Fruit fly (Drosophila melanogaster) whole organism, embryonic: ENCODE data around the gene Hecw.

Source experiments
- Awh ChIP-seq: fragments of 200-800 bp; sonication (Bioruptor generic); IDR thresholded peaks from 2 replicates; pipeline ENCODE4, ENCODE4 v1.3.6; 2022; ENCODE audit warnings: missing biosample characterization, missing genetic modification characterization
- Blimp-1 ChIP-seq: fragments of 200-800 bp; sonication (Bioruptor generic); optimal IDR thresholded peaks from 3 replicates; lab custom pipeline; 2018; ENCODE audit warnings: missing biosample characterization, missing genetic modification characterization, mild to moderate bottlenecking, moderate library complexity, missing genetic modification reagents
- CG10209 ChIP-seq: fragments of 200-800 bp; sonication (Bioruptor generic); optimal IDR thresholded peaks from 3 replicates; lab custom pipeline; 2017; ENCODE audit warnings: missing biosample characterization, mild to moderate bottlenecking, missing genetic modification characterization, missing genetic modification reagents
- CG10959 ChIP-seq: fragments of 200-800 bp; sonication (Bioruptor generic); IDR thresholded peaks from 2 replicates; pipeline ENCODE4 v1.3.6; 2022; ENCODE audit warnings: missing biosample characterization, missing genetic modification characterization
- CG11504 ChIP-seq: fragments of 200-800 bp; sonication (Bioruptor generic); optimal IDR thresholded peaks from 3 replicates; lab custom pipeline; 2019; ENCODE audit warnings: missing biosample characterization, mild to moderate bottlenecking, missing genetic modification characterization, moderate library complexity
- CG1233 ChIP-seq: fragments of 200-800 bp; sonication (Bioruptor generic); optimal IDR thresholded peaks from 4 replicates; lab custom pipeline; 2018; ENCODE audit warnings: missing biosample characterization, mild to moderate bottlenecking, missing genetic modification characterization
- CG15073 ChIP-seq: fragments of 200-800 bp; sonication (Bioruptor generic); optimal IDR thresholded peaks from 2 replicates; lab custom pipeline; 2016; ENCODE audit warnings: missing biosample characterization, missing genetic modification characterization
- CG15269 ChIP-seq: fragments of 200-800 bp; sonication (Bioruptor generic); optimal IDR thresholded peaks from 2 replicates; lab custom pipeline; 2018; ENCODE audit warnings: missing biosample characterization, mild to moderate bottlenecking, missing genetic modification characterization, moderate library complexity
- CG15479 ChIP-seq: fragments of 200-800 bp; sonication (Bioruptor generic); optimal IDR thresholded peaks from 3 replicates; lab custom pipeline; 2019; ENCODE audit warnings: missing biosample characterization, mild to moderate bottlenecking, missing genetic modification characterization, moderate library complexity
- CG1602 ChIP-seq: fragments of 200-800 bp; sonication (Bioruptor generic); optimal IDR thresholded peaks from 3 replicates; lab custom pipeline; 2016; ENCODE audit warnings: missing biosample characterization, missing genetic modification characterization
- CG1603 ChIP-seq: fragments of 200-800 bp; sonication (Bioruptor generic); optimal IDR thresholded peaks from 2 replicates; lab custom pipeline; 2019; ENCODE audit warnings: missing biosample characterization, mild to moderate bottlenecking, missing genetic modification characterization, moderate library complexity
- CG17912 ChIP-seq: fragments of 200-800 bp; sonication (Bioruptor generic); optimal IDR thresholded peaks from 2 replicates; lab custom pipeline; 2018; ENCODE audit warnings: missing biosample characterization, mild to moderate bottlenecking, missing genetic modification characterization
- CG18599 ChIP-seq: fragments of 200-800 bp; sonication (Bioruptor generic); optimal IDR thresholded peaks from 3 replicates; lab custom pipeline; 2017; ENCODE audit warnings: missing biosample characterization, missing genetic modification characterization, mild to moderate bottlenecking, moderate library complexity, missing genetic modification reagents
- CG2875 ChIP-seq: fragments of 200-800 bp; sonication (Bioruptor generic); optimal IDR thresholded peaks from 2 replicates; lab custom pipeline; 2017; ENCODE audit warnings: missing biosample characterization, mild to moderate bottlenecking, missing genetic modification characterization, missing genetic modification reagents
- CG31224 ChIP-seq: fragments of 200-800 bp; sonication (Bioruptor generic); IDR thresholded peaks from 2 replicates; pipeline ENCODE4 v1.3.6; 2022; ENCODE audit warnings: missing biosample characterization, missing genetic modification characterization
- CG31365 ChIP-seq: fragments of 200-800 bp; sonication (Bioruptor generic); optimal IDR thresholded peaks from 2 replicates; lab custom pipeline; 2018; ENCODE audit warnings: missing biosample characterization, mild to moderate bottlenecking, missing genetic modification characterization
- CG31441 ChIP-seq: fragments of 200-800 bp; sonication (Bioruptor generic); IDR thresholded peaks from 2 replicates; pipeline ENCODE4 v1.3.6; 2022; ENCODE audit warnings: missing biosample characterization, missing genetic modification characterization
- CG32532 ChIP-seq: fragments of 200-800 bp; sonication (Bioruptor generic); IDR thresholded peaks from 2 replicates; pipeline ENCODE4 v1.3.6; 2022; ENCODE audit warnings: missing biosample characterization, missing genetic modification characterization
- CG3838 ChIP-seq: fragments of 200-800 bp; sonication (Bioruptor generic); optimal IDR thresholded peaks from 3 replicates; lab custom pipeline; 2016; ENCODE audit warnings: missing biosample characterization, missing genetic modification characterization
- CG6272 ChIP-seq: fragments of 200-800 bp; sonication (Bioruptor generic); IDR thresholded peaks from 2 replicates; pipeline ENCODE4 v1.3.6; 2022; ENCODE audit warnings: missing biosample characterization, missing genetic modification characterization
- CG6689 ChIP-seq: fragments of 200-800 bp; sonication (Bioruptor generic); IDR thresholded peaks from 2 replicates; pipeline ENCODE4 v1.3.6; 2022; ENCODE audit warnings: missing biosample characterization, missing genetic modification characterization
- CG6791 ChIP-seq: fragments of 200-800 bp; sonication (Bioruptor generic); IDR thresholded peaks from 3 replicates; pipeline ENCODE4 v1.3.6; 2022; ENCODE audit warnings: missing biosample characterization, missing genetic modification characterization; ENCODE audit not compliant: partially characterized antibody
- CG9437 ChIP-seq: fragments of 200-800 bp; sonication (Bioruptor generic); optimal IDR thresholded peaks from 2 replicates; lab custom pipeline; 2018; ENCODE audit warnings: missing biosample characterization, mild to moderate bottlenecking, missing genetic modification characterization
- CG9817 ChIP-seq: fragments of 200-800 bp; sonication (Bioruptor generic); optimal IDR thresholded peaks from 2 replicates; lab custom pipeline; 2018; ENCODE audit warnings: missing biosample characterization, mild to moderate bottlenecking, missing genetic modification characterization, moderate library complexity
- CTCF ChIP-seq: fragments of 200-800 bp; sonication (Bioruptor generic); optimal IDR thresholded peaks from 2 replicates; lab custom pipeline; 2017; ENCODE audit warnings: missing biosample characterization, mild to moderate bottlenecking, missing genetic modification characterization, moderate library complexity
- Dp ChIP-seq: fragments of 200-800 bp; sonication (Bioruptor generic); optimal IDR thresholded peaks from 2 replicates; lab custom pipeline; 2018; ENCODE audit warnings: missing biosample characterization, mild to moderate bottlenecking, missing genetic modification characterization, moderate library complexity
- Nf-YB ChIP-seq: fragments of 200-800 bp; sonication (Bioruptor generic); optimal IDR thresholded peaks from 3 replicates; lab custom pipeline; 2019; ENCODE audit warnings: missing biosample characterization, mild to moderate bottlenecking, missing genetic modification characterization, moderate library complexity
- Ptx1 ChIP-seq: fragments of 200-800 bp; sonication (Bioruptor generic); IDR thresholded peaks from 2 replicates; pipeline ENCODE4 v1.3.6; 2022; ENCODE audit warnings: missing biosample characterization, missing genetic modification characterization
- Sin3A ChIP-seq: fragments of >200 bp; optimal IDR thresholded peaks from 2 replicates; lab custom pipeline; 2018
- Taf1 ChIP-seq: fragments of 200-800 bp; sonication (Bioruptor generic); IDR thresholded peaks from 2 replicates; pipeline ENCODE4 v1.3.6; 2022; ENCODE audit warnings: missing biosample characterization, missing genetic modification characterization
- bcd ChIP-seq: fragments of 200-800 bp; sonication (Bioruptor generic); optimal IDR thresholded peaks from 2 replicates; lab custom pipeline; 2017; ENCODE audit warnings: missing biosample characterization, mild to moderate bottlenecking, missing genetic modification characterization
- ci ChIP-seq: fragments of 200-800 bp; sonication (Bioruptor generic); IDR thresholded peaks from 3 replicates; pipeline ENCODE4 v1.3.6; 2022; ENCODE audit warnings: missing biosample characterization, missing genetic modification characterization
- dpn ChIP-seq, 2 experiments: fragments of 200-800 bp; sonication (Bioruptor generic); optimal IDR thresholded peaks; 3 replicates each; lab custom pipeline; 2016; ENCODE audit warnings: missing biosample characterization in 2 of 2, missing genetic modification characterization in 2 of 2
- gem ChIP-seq: fragments of 200-800 bp; sonication (Bioruptor generic); optimal IDR thresholded peaks from 2 replicates; lab custom pipeline; 2019; ENCODE audit warnings: missing biosample characterization, mild to moderate bottlenecking, missing genetic modification characterization, moderate library complexity
- gro ChIP-seq: fragments of 200-800 bp; sonication (Bioruptor generic); optimal IDR thresholded peaks from 2 replicates; lab custom pipeline; 2016; ENCODE audit warnings: missing biosample characterization, missing genetic modification characterization
- ind ChIP-seq: fragments of 200-800 bp; sonication (Bioruptor generic); optimal IDR thresholded peaks from 3 replicates; lab custom pipeline; 2016; ENCODE audit warnings: missing biosample characterization, missing genetic modification characterization
- mld ChIP-seq: fragments of 200-800 bp; sonication (Bioruptor generic); IDR thresholded peaks from 3 replicates; pipeline ENCODE4 v1.3.6; 2022; ENCODE audit warnings: missing biosample characterization, missing genetic modification characterization; ENCODE audit not compliant: partially characterized antibody
- nmo ChIP-seq: fragments of 200-800 bp; sonication (Bioruptor generic); optimal IDR thresholded peaks from 2 replicates; lab custom pipeline; 2018; ENCODE audit warnings: missing biosample characterization, mild to moderate bottlenecking, missing genetic modification characterization, moderate library complexity
- pho ChIP-seq: fragments of 200-800 bp; sonication (Bioruptor generic); optimal IDR thresholded peaks from 2 replicates; lab custom pipeline; 2016; ENCODE audit warnings: missing biosample characterization, missing genetic modification characterization
- ro ChIP-seq: fragments of 200-800 bp; sonication (Bioruptor generic); IDR thresholded peaks from 2 replicates; pipeline ENCODE4 v1.3.6; 2022; ENCODE audit warnings: missing biosample characterization, missing genetic modification characterization
- sens-2 ChIP-seq: fragments of 200-800 bp; sonication (Bioruptor generic); IDR thresholded peaks from 2 replicates; pipeline ENCODE4 v1.3.6; 2022; ENCODE audit warnings: missing biosample characterization, missing genetic modification characterization
- sim ChIP-seq: fragments of 200-800 bp; sonication (Bioruptor generic); IDR thresholded peaks from 2 replicates; pipeline ENCODE4 v1.3.6; 2022; ENCODE audit warnings: missing biosample characterization, missing genetic modification characterization
- ssp ChIP-seq: fragments of 200-800 bp; sonication (Bioruptor generic); IDR thresholded peaks from 2 replicates; pipeline ENCODE4 v1.3.6; 2022; ENCODE audit warnings: missing biosample characterization, missing genetic modification characterization
- tio ChIP-seq: fragments of 200-800 bp; sonication (Bioruptor generic); optimal IDR thresholded peaks from 2 replicates; lab custom pipeline; 2017; ENCODE audit warnings: missing biosample characterization, missing genetic modification characterization, inconsistent platforms
- tx ChIP-seq: fragments of 200-800 bp; sonication (Bioruptor generic); optimal IDR thresholded peaks from 2 replicates; lab custom pipeline; 2016; ENCODE audit warnings: missing biosample characterization, missing genetic modification characterization
- zen2 ChIP-seq: fragments of 200-800 bp; sonication (Bioruptor generic); IDR thresholded peaks from 3 replicates; pipeline ENCODE4 v1.3.6; 2022; ENCODE audit warnings: missing biosample characterization, missing genetic modification characterization; ENCODE audit not compliant: partially characterized antibody

Hecw gene

DNA sequence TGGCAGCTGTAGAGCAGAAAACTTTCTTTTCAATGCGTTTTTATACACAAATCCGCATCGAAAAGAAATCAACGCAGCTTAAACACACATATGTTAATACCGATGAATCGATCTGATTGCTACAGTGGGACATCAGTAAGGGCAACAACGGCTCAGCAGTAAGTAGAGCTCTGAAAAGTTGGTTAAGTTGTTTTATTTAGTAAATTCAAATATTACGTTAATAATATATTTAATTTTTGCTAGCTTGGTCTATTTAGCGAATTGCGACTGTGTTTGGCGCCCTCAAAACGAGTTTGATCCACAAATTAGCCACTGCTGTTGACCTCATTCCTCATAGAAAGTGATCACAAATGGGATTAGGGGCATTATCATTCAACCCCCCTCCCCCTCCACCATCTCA lies 43.3 kb downstream of the Hecw start (continued):
- peak; percentile 69 for TF ChIP-seq CG15269 (tag; lab: Kevin White, UChicago)
- no peak for TF ChIP-seq mld (GFP tag; lab: Robert Waterston, UW)
- TF ChIP-seq Nf-YB (GFP tag; lab: Kevin White, UChicago), result no peak
- no peak for TF ChIP-seq tx
- TF ChIP-seq CG9817 (tag; lab: Kevin White, UChicago), result peak; percentile 45
- 0 out of 2 replicates have a peak, but pooled peaks have one; percentile 26 for TF ChIP-seq ro
- TF ChIP-seq CTCF, result peak; percentile 18
- TF ChIP-seq dpn (GFP tag; optimal IDR thresholded peaks at IDR 0.05; lab: Kevin White, UChicago), result peak in 1 of 2 experiments; percentile 51
- TF ChIP-seq CG3838 (GFP tag; lab: Kevin White, UChicago), result no peak
- no peak for TF ChIP-seq pho
- no peak for TF ChIP-seq CG6791 (GFP tag; lab: Robert Waterston, UW)
- TF ChIP-seq CG17912 (GFP tag; lab: Kevin White, UChicago), result no peak
- peak; percentile 25 for TF ChIP-seq CG10209 (GFP tag; lab: Kevin White, UChicago)
- TF ChIP-seq CG9437 (GFP tag; lab: Kevin White, UChicago), result peak; percentile 27
- no peak for TF ChIP-seq CG15479 (GFP tag; lab: Kevin White, UChicago)
- TF ChIP-seq sens-2 (GFP tag; lab: Robert Waterston, UW), result peak; percentile 74
- peak; percentile 80 for TF ChIP-seq Awh (GFP tag; lab: Robert Waterston, UW)
- peak; percentile 57 for TF ChIP-seq bcd
- TF ChIP-seq CG6272, result no peak
- no peak for TF ChIP-seq CG31365 (tag; lab: Kevin White, UChicago)
- peak; percentile 57 for TF ChIP-seq CG2875 (GFP tag; lab: Kevin White, UChicago)
- TF ChIP-seq CG6689 (GFP tag; lab: Robert Waterston, UW), result peak; percentile 50; the same call in 1 of the 2 replicates
- TF ChIP-seq ind (GFP tag; lab: Kevin White, UChicago), result peak; percentile 59
- peak; percentile 54 for TF ChIP-seq CG1603 (tag; lab: Kevin White, UChicago)
- peak; percentile 52 for TF ChIP-seq CG1233 (GFP tag; lab: Kevin White, UChicago)
- TF ChIP-seq Dp (GFP tag; lab: Kevin White, UChicago), result no peak
- peak; percentile 61 for TF ChIP-seq Ptx1 (GFP tag; lab: Robert Waterston, UW)
- TF ChIP-seq sim (GFP tag; lab: Robert Waterston, UW), result peak; percentile 26; the same call in 1 of the 2 replicates
- no peak for TF ChIP-seq Sin3A
- TF ChIP-seq CG15073, result no peak
- TF ChIP-seq CG31441 (GFP tag; lab: Robert Waterston, UW), result peak; percentile 70
- TF ChIP-seq CG32532 (GFP tag; lab: Robert Waterston, UW), result peak; percentile 54; the same call in 1 of the 2 replicates
- no peak for TF ChIP-seq gro
- no peak for TF ChIP-seq CG31224 (GFP tag; lab: Robert Waterston, UW)
- TF ChIP-seq ssp (GFP tag; lab: Robert Waterston, UW), result no peak
- TF ChIP-seq zen2 (GFP tag; lab: Robert Waterston, UW), result no peak
- TF ChIP-seq tio (GFP tag; lab: Kevin White, UChicago), result no peak
- TF ChIP-seq CG1602, result no peak
- TF ChIP-seq CG18599, result peak; percentile 25

DNA sequence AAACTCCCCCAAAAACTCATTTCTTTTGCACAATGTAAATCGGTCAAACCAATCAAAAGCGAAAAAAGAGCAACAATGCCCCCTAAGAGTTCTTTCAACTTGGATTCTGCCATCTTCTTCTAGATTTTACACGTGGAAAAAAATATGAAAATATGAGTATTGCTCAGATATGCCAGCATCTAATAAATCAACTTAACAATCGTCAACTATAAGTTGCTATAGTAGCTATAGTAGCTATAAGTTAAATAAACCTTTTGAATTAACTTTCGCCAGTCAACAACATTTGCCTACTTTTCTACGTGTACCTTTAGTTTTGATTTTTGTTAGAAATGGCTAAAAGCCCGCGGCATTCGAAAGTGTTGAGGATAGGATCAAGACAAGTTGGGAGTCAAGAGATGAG lies 44.5 kb downstream of the Hecw start:
- TF ChIP-seq gem (tag; lab: Kevin White, UChicago) (peak; percentile 0), ci (0 out of 3 replicates have a peak, but pooled peaks have one; percentile 41), Blimp-1 (peak; percentile 12), Taf1 (GFP tag; lab: Robert Waterston, UW) (no peak), CG10959 (GFP tag; lab: Robert Waterston, UW) (no peak), nmo (GFP tag; lab: Kevin White, UChicago) (peak; percentile 24), CG11504 (peak; percentile 48)
